Worm (Caenorhabditis elegans) whole organism, L4/young adult: ENCODE measurements around the gene catp-4.

Experiments used
- W03F9.2 ChIP-seq: fragments of 150-350 bp; optimal IDR thresholded peaks from 2 replicates; lab custom pipeline; 2014; ENCODE audit warnings: missing biosample characterization, missing genetic modification characterization
- dao-5 ChIP-seq: sonication (generic microtip); optimal IDR thresholded peaks from 2 replicates; lab custom pipeline; 2016; ENCODE audit warnings: missing genotype, missing genetic modification characterization, moderate library complexity, missing compliant biosample characterization
- him-1 ChIP-seq: sonication (generic microtip); optimal IDR thresholded peaks from 2 replicates; lab custom pipeline; 2016; ENCODE audit warnings: missing genotype, missing genetic modification reagents, missing genetic modification characterization, missing compliant biosample characterization

The catp-4 gene

DNA sequence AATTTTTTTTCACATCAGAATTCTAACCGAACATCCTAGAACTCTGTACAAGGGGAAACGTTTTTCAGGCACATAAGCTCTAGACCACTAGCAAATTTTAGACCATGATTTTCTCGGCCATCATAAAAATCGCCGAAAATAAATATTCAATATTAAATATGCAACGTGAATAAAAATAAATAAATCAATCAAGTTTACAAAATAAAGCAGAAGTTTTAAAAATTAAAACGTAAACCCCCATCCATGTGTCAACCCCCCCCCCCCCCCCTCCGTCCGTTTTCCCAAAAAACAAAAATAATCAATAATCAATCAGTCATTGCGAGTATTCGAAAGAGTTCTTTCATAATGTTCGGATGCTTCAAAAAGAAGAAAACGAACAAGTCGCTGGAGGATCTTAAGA, at the start of gene catp-4:
Gene catp-4, plus strand, starts transcription at position 301 of the 400 bp plus-strand sequence.
- no peak for TF ChIP-seq him-1 (tag; lab: Kevin White, UChicago)
- TF ChIP-seq dao-5 (tag; lab: Kevin White, UChicago): no peak
- TF ChIP-seq W03F9.2 (tag; lab: Kevin White, UChicago): no peak

ce11 chrII:14548691-14549090, 44.7 kb upstream of the catp-4 start, which contains the start of gene gcy-29:
Gene gcy-29 (minus strand): TSS chrII:14548791.
- no peak for TF ChIP-seq W03F9.2 (tag; lab: Kevin White, UChicago)
- TF ChIP-seq him-1 (tag; lab: Kevin White, UChicago): no peak
- no peak for TF ChIP-seq dao-5 (tag; lab: Kevin White, UChicago)

DNA sequence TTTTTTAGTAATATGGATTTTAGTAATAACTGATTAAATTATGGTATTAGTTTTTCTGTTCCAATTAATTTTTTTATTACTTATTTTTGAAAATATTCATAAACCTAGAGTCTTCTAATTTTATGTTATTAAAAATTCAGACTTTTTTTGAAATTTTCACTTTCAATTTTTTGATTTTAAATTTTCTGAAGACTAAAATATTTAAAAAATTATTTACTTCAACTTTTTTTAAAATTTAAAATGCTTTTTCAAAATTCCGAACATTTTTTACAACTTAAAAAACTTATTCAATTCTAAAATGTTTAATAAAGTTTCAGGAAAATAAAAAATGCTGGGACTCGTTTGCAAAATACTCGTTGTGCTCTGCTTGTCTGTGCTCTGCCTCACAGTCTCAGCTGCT, 42.8 kb upstream of the catp-4 start, which contains the start of gene nlp-41:
Gene nlp-41, plus strand, starts transcription at position 301 of the 400 bp plus-strand sequence.
- no peak for TF ChIP-seq dao-5 (tag; lab: Kevin White, UChicago)
- TF ChIP-seq him-1 (tag; lab: Kevin White, UChicago): no peak
- no peak for TF ChIP-seq W03F9.2 (tag; lab: Kevin White, UChicago)

ce11 chrII:14555019-14555418, 38.4 kb upstream of the catp-4 start:
- no peak for TF ChIP-seq dao-5 (tag; lab: Kevin White, UChicago)
- no peak for TF ChIP-seq W03F9.2 (tag; lab: Kevin White, UChicago)
- no peak for TF ChIP-seq him-1 (tag; lab: Kevin White, UChicago)

ce11 chrII:14561549-14562115, 31.7 kb upstream of the catp-4 start, which contains the start of gene mog-4:
Gene mog-4 (minus strand): TSS chrII:14561599.
- peak; percentile 96 for TF ChIP-seq him-1 (tag; lab: Kevin White, UChicago)
- peak; percentile 38 for TF ChIP-seq dao-5 (tag; lab: Kevin White, UChicago)
- peak; percentile 88 for TF ChIP-seq W03F9.2 (tag; lab: Kevin White, UChicago)

DNA sequence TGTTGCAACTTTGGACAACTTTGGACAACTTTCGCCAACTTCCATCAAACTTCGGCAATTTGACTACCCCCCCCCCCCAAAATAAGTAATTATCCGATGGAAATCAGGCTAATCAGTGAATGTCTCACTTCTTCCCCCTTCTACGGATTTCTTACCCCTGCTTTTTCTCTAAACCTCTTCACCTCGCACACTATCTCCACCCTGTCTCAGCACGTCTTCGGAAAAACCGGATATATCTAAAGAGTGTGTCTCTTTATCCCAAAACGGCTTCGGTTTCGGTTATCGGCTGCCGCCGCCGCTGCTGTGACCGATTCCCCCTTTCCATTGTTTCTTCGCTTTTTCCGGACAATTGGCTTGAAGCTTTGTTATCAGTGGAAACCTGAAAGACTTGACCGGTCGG, 25.6 kb upstream of the catp-4 start:
- TF ChIP-seq him-1 (tag; lab: Kevin White, UChicago) (no peak), W03F9.2 (tag; lab: Kevin White, UChicago) (no peak), dao-5 (tag; lab: Kevin White, UChicago) (no peak)

ce11 chrII:14569322-14569721, 24.1 kb upstream of the catp-4 start:
- TF ChIP-seq dao-5 (tag; lab: Kevin White, UChicago) (no peak), him-1 (tag; lab: Kevin White, UChicago) (no peak)

DNA sequence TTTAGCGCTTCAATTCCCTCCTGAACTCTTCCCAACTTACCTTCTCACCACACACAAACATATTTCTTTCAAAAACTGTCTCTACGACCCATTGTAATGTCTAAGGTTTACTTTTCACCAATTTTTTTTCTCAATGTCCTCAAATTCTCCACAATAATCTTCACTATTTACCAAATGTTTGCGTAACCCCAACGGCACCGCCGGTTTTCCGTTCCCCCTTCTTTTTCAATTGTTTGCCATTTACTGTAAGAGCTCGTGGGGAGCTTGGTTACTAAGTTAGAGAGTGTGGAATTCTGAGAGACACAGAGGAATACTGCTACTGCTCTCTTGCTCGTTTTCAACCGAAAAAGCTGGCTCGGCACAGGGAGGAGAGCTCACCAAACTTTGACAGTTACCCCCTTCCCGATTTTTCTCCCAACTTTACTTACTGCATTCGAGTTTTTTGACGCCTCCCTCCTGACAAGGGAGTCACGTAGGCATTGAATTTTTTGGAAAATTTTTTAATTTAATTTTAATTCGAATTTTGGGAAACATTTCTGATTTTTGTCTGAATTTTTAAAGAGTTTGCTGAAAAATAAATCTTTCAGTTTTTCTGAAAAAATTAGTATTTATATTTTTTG, 22.7 kb upstream of the catp-4 start:
- TF ChIP-seq W03F9.2 (tag; lab: Kevin White, UChicago) (no peak), him-1 (tag; lab: Kevin White, UChicago) (no peak), dao-5 (tag; lab: Kevin White, UChicago) (no peak)

- TF ChIP-seq dao-5 (tag; lab: Kevin White, UChicago) (no peak), W03F9.2 (tag; lab: Kevin White, UChicago) (no peak), him-1 (tag; lab: Kevin White, UChicago) (no peak)
These were observed 20.1 kb upstream of the catp-4 start, which contains the start of gene madf-5 for ce11 chrII:14573315-14573714. Gene madf-5 (plus strand): TSS chrII:14573615.

ce11 chrII:14574790-14575189, 18.6 kb upstream of the catp-4 start:
- TF ChIP-seq dao-5 (tag; lab: Kevin White, UChicago) (no peak), him-1 (tag; lab: Kevin White, UChicago) (no peak)

DNA sequence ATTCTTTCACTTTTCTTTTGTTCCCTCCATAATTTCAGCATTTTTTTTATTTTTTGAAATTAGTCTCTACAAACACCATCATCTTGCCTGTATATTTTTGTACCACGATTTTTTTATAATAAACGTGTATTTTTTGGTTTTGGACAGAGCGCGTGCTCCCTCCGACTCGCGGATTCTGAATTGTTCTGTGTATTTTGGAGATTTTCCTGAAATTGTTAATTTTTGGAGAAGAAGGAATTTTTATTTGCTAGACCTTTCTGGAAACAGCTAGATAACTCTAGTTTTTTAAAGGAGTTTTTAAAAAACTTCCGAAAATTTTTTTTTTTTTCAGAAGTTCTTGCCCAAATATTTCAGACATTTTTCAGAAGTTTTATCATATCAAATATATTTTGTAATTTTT, 17.0 kb upstream of the catp-4 start, which contains the start of gene C01G12.13:
Gene C01G12.13, plus strand, starts transcription at position 301 of the 400 bp plus-strand sequence.
- TF ChIP-seq dao-5 (tag; lab: Kevin White, UChicago) (no peak), W03F9.2 (tag; lab: Kevin White, UChicago) (no peak), him-1 (tag; lab: Kevin White, UChicago) (no peak)

DNA sequence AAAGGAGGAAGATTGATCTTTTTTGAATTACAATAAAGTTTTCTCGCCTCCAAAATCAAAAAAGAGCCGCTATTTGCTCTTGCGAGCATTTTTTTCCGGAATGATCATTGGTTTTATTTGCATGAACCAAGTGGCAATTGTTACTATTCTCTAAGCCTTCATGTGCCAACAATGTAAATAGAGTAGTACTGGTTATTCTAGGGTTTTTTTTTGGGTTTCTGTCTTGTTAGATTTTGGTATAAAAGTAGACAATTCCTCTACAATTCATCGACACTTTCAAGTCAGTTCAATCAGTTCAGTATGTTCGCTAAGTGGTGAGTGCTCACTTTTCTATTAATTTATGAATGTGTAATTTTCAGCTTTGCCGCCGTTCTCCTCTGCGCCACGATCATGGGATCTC, 15.4 kb upstream of the catp-4 start, which contains the start of gene nspb-7:
Gene nspb-7, plus strand, starts transcription at position 301 of the 400 bp plus-strand sequence.
- TF ChIP-seq W03F9.2 (tag; lab: Kevin White, UChicago) (no peak), dao-5 (tag; lab: Kevin White, UChicago) (no peak), him-1 (tag; lab: Kevin White, UChicago) (no peak)

- TF ChIP-seq him-1 (tag; lab: Kevin White, UChicago) (no peak), W03F9.2 (tag; lab: Kevin White, UChicago) (no peak)
These were observed 14.7 kb upstream of the catp-4 start, which contains the start of gene C01G12.9 for ce11 chrII:14578716-14579115. Gene C01G12.9 (plus strand): TSS chrII:14579016.
